Worm (Caenorhabditis elegans) whole organism, young adult: Measurements from ENCODE around the gene F43G6.10.

ENCODE experiments used
- C06A6.2 ChIP-seq: fragments of 200-800 bp; sonication (Bioruptor generic); conservative IDR thresholded peaks from 2 replicates; pipeline ENCODE4 v1.3.6; 2022; ENCODE audit warnings: missing genetic modification characterization, missing compliant biosample characterization
- F22D6.2 ChIP-seq: sonication (generic microtip); optimal IDR thresholded peaks from 2 replicates; lab custom pipeline; 2016; ENCODE audit warnings: mild to moderate bottlenecking, missing genetic modification characterization, missing compliant biosample characterization
- F49E8.2 ChIP-seq: sonication (generic microtip); optimal IDR thresholded peaks from 3 replicates; lab custom pipeline; 2017; ENCODE audit warnings: missing genetic modification characterization, mild to moderate bottlenecking, missing compliant biosample characterization, antibody characterized with exemption, moderate library complexity; ENCODE audit not compliant: insufficient read depth
- F55B11.4 ChIP-seq: sonication (generic microtip); optimal IDR thresholded peaks from 2 replicates; lab custom pipeline; 2016; ENCODE audit warnings: missing compliant biosample characterization, missing genetic modification characterization, borderline replicate concordance; ENCODE audit not compliant: insufficient read depth
- K11D2.4 ChIP-seq: fragments of 200-800 bp; sonication (Bioruptor generic); IDR thresholded peaks from 2 replicates; pipeline ENCODE4 v1.3.6; 2022; ENCODE audit warnings: missing genetic modification reagents, missing genetic modification characterization, missing compliant biosample characterization
- T26A5.8 ChIP-seq: sonication (generic microtip); optimal IDR thresholded peaks from 2 replicates; lab custom pipeline; 2016; ENCODE audit warnings: missing genetic modification characterization, missing compliant biosample characterization
- Y53G8AR.9 ChIP-seq: fragments of 200-800 bp; sonication (Bioruptor generic); conservative IDR thresholded peaks from 2 replicates; pipeline ENCODE4 v1.3.6; 2022; ENCODE audit warnings: missing genetic modification reagents, missing genetic modification characterization, missing compliant biosample characterization
- Y79H2A.3 ChIP-seq: fragments of 200-800 bp; sonication (Bioruptor generic); conservative IDR thresholded peaks from 2 replicates; pipeline ENCODE4 v1.3.6; 2022; ENCODE audit warnings: missing genetic modification reagents, missing genetic modification characterization, missing compliant biosample characterization
- Y95B8A.8 ChIP-seq: fragments of 200-800 bp; sonication (Bioruptor generic); IDR thresholded peaks from 2 replicates; pipeline ENCODE4 v1.3.6; 2022; ENCODE audit warnings: missing genetic modification reagents, missing genetic modification characterization, missing compliant biosample characterization
- ama-1 ChIP-seq, 3 experiments: fragments of 150-350 bp in 1 of 3; sonication (generic microtip) in 2 of 3; optimal IDR thresholded peaks; 2 replicates each; lab custom pipeline; 2014 to 2018; ENCODE audit warnings: missing biosample characterization in 2 of 3, missing genetic modification characterization in 2 of 3, missing genetic modification reagents in 2 of 3
- aptf-3 ChIP-seq: fragments of 200-800 bp; sonication (Bioruptor generic); IDR thresholded peaks from 2 replicates; pipeline ENCODE4 v1.3.6; 2022; ENCODE audit warnings: missing genetic modification characterization, missing compliant biosample characterization
- atf-7 ChIP-seq: sonication (generic microtip); optimal IDR thresholded peaks from 2 replicates; lab custom pipeline; 2017; ENCODE audit warnings: mild to moderate bottlenecking, missing genetic modification characterization, missing compliant biosample characterization
- bed-1 ChIP-seq: fragments of 200-800 bp; sonication (Bioruptor generic); IDR thresholded peaks from 2 replicates; pipeline ENCODE4 v1.3.6; 2022; ENCODE audit warnings: missing genetic modification reagents, missing genetic modification characterization, missing compliant biosample characterization
- ccch-3 ChIP-seq: fragments of 200-800 bp; sonication (Bioruptor generic); optimal IDR thresholded peaks from 2 replicates; lab custom pipeline; 2018; ENCODE audit warnings: mild to moderate bottlenecking, missing genetic modification characterization, missing compliant biosample characterization
- ceh-27 ChIP-seq: fragments of 200-800 bp; sonication (Bioruptor generic); optimal IDR thresholded peaks from 2 replicates; lab custom pipeline; 2018; ENCODE audit warnings: mild to moderate bottlenecking, missing genetic modification characterization, moderate library complexity, missing compliant biosample characterization
- hmg-1.2 ChIP-seq: fragments of 200-800 bp; sonication (Bioruptor generic); IDR thresholded peaks from 2 replicates; pipeline ENCODE4 v1.3.6; 2022; ENCODE audit warnings: missing genetic modification reagents, missing genetic modification characterization, missing compliant biosample characterization
- hmg-20 ChIP-seq: fragments of 200-800 bp; sonication (Bioruptor generic); IDR thresholded peaks from 2 replicates; pipeline ENCODE4 v1.3.6; 2022; ENCODE audit warnings: missing genetic modification reagents, missing genetic modification characterization, missing compliant biosample characterization
- lin-35 ChIP-seq, 3 experiments: fragments of 150-350 bp in 2 of 3; sonication (generic microtip) in 1 of 3; optimal IDR thresholded peaks; 2 replicates each; lab custom pipeline; 2014 to 2018; ENCODE audit warnings: missing biosample characterization in 3 of 3, missing genetic modification characterization in 3 of 3, missing genetic modification reagents in 3 of 3
- lir-1 ChIP-seq: fragments of 200-800 bp; sonication (Bioruptor generic); conservative IDR thresholded peaks from 2 replicates; pipeline ENCODE4 v1.3.6; 2022; ENCODE audit warnings: missing genetic modification reagents, missing genetic modification characterization, missing compliant biosample characterization
- mcd-1 ChIP-seq: fragments of 200-800 bp; sonication (Bioruptor generic); IDR thresholded peaks from 2 replicates; pipeline ENCODE4 v1.3.6; 2022; ENCODE audit warnings: missing genetic modification reagents, missing genetic modification characterization, missing compliant biosample characterization
- nfya-2 ChIP-seq: fragments of 200-800 bp; sonication (Bioruptor generic); IDR thresholded peaks from 2 replicates; pipeline ENCODE4 v1.3.6; 2022; ENCODE audit warnings: missing genetic modification reagents, missing genetic modification characterization, missing compliant biosample characterization
- nhr-179 ChIP-seq: sonication (generic microtip); optimal IDR thresholded peaks from 2 replicates; lab custom pipeline; 2016; ENCODE audit warnings: mild to moderate bottlenecking, missing genetic modification characterization, missing compliant biosample characterization
- nhr-27 ChIP-seq: fragments of 200-800 bp; sonication (Bioruptor generic); optimal IDR thresholded peaks from 2 replicates; lab custom pipeline; 2018; ENCODE audit warnings: mild to moderate bottlenecking, missing genetic modification characterization, moderate library complexity, missing compliant biosample characterization
- nhr-90 ChIP-seq: sonication (generic microtip); optimal IDR thresholded peaks from 2 replicates; lab custom pipeline; 2016; ENCODE audit warnings: missing genotype, mild to moderate bottlenecking, missing genetic modification characterization, missing compliant biosample characterization
- rcor-1 ChIP-seq: fragments of 200-800 bp; sonication (Bioruptor generic); IDR thresholded peaks from 2 replicates; pipeline ENCODE4 v1.3.6; 2022; ENCODE audit warnings: missing genetic modification reagents, missing genetic modification characterization, missing compliant biosample characterization
- rpc-1 ChIP-seq, 2 experiments: fragments of 150-350 bp in 1 of 2; sonication (generic microtip) in 1 of 2; optimal IDR thresholded peaks; 2 replicates each; lab custom pipeline; 2014 to 2018; ENCODE audit warnings: missing biosample characterization in 1 of 2, missing genetic modification characterization in 1 of 2, missing genetic modification reagents in 1 of 2, missing genotype in 1 of 2
- snpc-1.3 ChIP-seq: sonication (generic microtip); optimal IDR thresholded peaks from 2 replicates; lab custom pipeline; 2017; ENCODE audit warnings: missing genetic modification characterization, mild to moderate bottlenecking, missing compliant biosample characterization, antibody characterized with exemption, moderate library complexity, missing genotype, missing genetic modification reagents; ENCODE audit not compliant: insufficient read depth
- snpc-4 ChIP-seq, 5 experiments: fragments of 150-350 bp in 1 of 5; sonication (generic microtip) in 4 of 5; optimal IDR thresholded peaks; 2 replicates each; lab custom pipeline; 2014 to 2018; ENCODE audit warnings: missing genetic modification characterization in 5 of 5, missing biosample characterization in 3 of 5, antibody characterized with exemption in 2 of 5, mild to moderate bottlenecking in 2 of 5, missing compliant biosample characterization in 2 of 5, missing genotype in 2 of 5, moderate library complexity in 2 of 5, missing genetic modification reagents in 1 of 5
- unc-62 ChIP-seq: fragments of 150-350 bp; optimal IDR thresholded peaks from 2 replicates; lab custom pipeline; 2014; ENCODE audit warnings: missing biosample characterization, missing genetic modification reagents, missing genetic modification characterization
- zfh-2 ChIP-seq: fragments of 200-800 bp; sonication (Bioruptor generic); conservative IDR thresholded peaks from 2 replicates; pipeline ENCODE4 v1.3.6; 2022; ENCODE audit warnings: missing genetic modification reagents, missing genetic modification characterization, missing compliant biosample characterization
- ztf-28 ChIP-seq: fragments of 200-800 bp; sonication (Bioruptor generic); IDR thresholded peaks from 2 replicates; pipeline ENCODE4 v1.3.6; 2022; ENCODE audit warnings: missing genetic modification reagents, missing genetic modification characterization, missing compliant biosample characterization
- ztf-6 ChIP-seq: fragments of 200-800 bp; sonication (Bioruptor generic); IDR thresholded peaks from 2 replicates; pipeline ENCODE4 v1.3.6; 2022; ENCODE audit warnings: missing genetic modification reagents, missing genetic modification characterization, missing compliant biosample characterization

F43G6.10 gene

DNA sequence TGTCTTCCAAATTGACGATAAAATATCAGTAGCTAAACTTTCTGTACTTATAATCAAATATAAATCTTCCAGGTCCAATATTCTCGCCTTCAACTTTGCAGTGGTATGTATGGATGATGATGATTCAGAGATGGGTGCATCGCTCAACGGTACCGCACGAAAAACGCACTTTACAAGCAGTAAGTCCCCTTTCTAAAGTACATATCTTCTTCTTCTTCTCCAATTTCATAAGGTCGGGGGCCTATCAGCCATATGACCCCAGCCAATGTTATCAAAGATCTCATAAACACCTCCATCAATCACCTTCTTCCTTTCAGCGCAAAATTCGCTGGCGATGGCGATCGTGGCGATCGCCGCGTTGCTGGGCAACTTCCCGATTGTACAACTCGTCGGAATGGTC, 34.3 kb downstream of the F43G6.10 start:
- no peak for TF ChIP-seq Y79H2A.3 (GFP tag; lab: Robert Waterston, UW)
- 0 out of 2 replicates have a peak, but pooled peaks have one; percentile 26 for TF ChIP-seq Y53G8AR.9 (GFP tag; lab: Robert Waterston, UW)
- TF ChIP-seq, all 124 proteins: peak for 1

DNA sequence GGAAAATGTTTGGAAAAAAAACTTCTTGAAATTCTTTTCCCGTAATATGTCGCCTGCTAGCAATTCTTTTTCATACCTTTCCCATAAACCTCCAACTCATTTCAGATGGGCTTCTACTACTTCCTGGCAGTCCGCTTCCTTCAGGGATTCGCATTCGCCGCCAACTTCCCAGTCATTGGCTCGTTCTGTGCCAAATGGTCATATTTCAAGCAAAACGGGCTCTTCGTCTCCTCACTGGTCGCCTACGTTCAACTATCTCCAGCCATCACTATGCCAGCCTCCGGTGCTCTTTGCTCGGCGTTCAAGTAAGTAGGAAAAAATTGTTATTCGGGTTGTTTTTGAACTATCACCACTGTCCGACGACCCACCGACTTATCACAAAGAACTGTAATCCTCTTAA, 34.9 kb downstream of the F43G6.10 start:
- TF ChIP-seq Y53G8AR.9 (GFP tag; lab: Robert Waterston, UW) (0 out of 2 replicates have a peak, but pooled peaks have one; percentile 20), F49E8.2 (tag; lab: Kevin White, UChicago) (no peak)

DNA sequence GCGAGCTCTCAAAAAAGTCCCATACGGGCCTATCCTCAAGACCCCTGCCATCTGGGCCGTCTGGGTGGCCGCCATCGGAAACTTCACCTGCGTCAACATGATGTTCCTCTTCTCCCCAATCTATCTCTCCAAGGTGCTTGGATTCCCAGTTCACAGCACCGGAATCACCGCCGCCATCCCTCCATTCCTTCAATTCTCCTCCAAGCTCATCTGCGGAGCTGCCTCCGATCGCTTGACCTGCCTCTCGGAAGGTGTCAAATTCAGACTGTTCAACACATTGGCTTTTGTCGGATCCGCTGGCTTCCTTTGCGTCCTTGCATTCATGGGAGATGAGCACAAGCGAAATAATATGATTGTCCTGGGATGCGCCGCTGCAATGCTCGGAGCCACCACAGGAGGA, 35.8 kb downstream of the F43G6.10 start:
- no peak for TF ChIP-seq nhr-27
- TF ChIP-seq zfh-2 (GFP tag; lab: Robert Waterston, UW) = peak; percentile 76
- TF ChIP-seq, all 124 proteins: peak for 1

DNA sequence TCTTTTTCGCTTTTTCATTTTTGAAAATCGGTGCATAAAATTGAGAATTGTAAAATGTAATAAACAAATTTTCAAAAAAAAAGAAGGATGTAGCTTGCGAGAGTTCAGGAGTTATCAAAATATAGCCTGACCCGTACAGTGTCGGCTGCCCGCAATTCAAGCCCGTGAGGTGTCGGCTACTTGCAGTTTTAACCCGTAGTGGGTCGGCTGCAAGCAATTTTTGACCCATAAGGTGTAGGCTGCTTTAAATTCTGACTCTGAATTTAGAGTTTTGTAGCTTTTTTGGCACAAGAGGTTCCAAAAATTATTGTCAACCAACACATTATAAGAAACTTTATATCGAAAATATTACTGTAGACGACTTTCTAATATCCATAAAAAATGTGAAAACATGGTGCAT, 36.8 kb downstream of the F43G6.10 start:
- TF ChIP-seq snpc-1.3 (tag; lab: Kevin White, UChicago) (no peak), hmg-20 (GFP tag; lab: Robert Waterston, UW) (no peak), hmg-1.2 (GFP tag; lab: Robert Waterston, UW) (no peak), ztf-6 (GFP tag; lab: Robert Waterston, UW) (no peak), rpc-1 (optimal IDR thresholded peaks at IDR 0.05; lab: Kevin White, UChicago) (no peak), rpc-1 (tag; optimal IDR thresholded peaks at IDR 0.05; lab: Kevin White, UChicago) (no peak), ztf-28 (no peak), K11D2.4 (GFP tag; lab: Robert Waterston, UW) (peak; percentile 32; the same call in 1 of the 2 replicates), F49E8.2 (tag; lab: Kevin White, UChicago) (no peak), snpc-4 (GFP tag; optimal IDR thresholded peaks at IDR 0.05; lab: Kevin White, UChicago) (no peak), snpc-4 (tag; optimal IDR thresholded peaks at IDR 0.05; lab: Kevin White, UChicago) (peak; percentile 70 to 77 (median 75)), ccch-3 (GFP tag; lab: Kevin White, UChicago) (no peak), Y95B8A.8 (GFP tag; lab: Robert Waterston, UW) (0 out of 2 replicates have a peak, but pooled peaks have one; percentile 29), ceh-27 (GFP tag; lab: Kevin White, UChicago) (no peak), T26A5.8 (no peak), bed-1 (GFP tag; lab: Robert Waterston, UW) (no peak), nfya-2 (GFP tag; lab: Robert Waterston, UW) (no peak), F22D6.2 (tag; lab: Kevin White, UChicago) (no peak), lin-35 (GFP tag; optimal IDR thresholded peaks at IDR 0.05; lab: Kevin White, UChicago) (no peak), rcor-1 (GFP tag; lab: Robert Waterston, UW) (no peak), Y79H2A.3 (GFP tag; lab: Robert Waterston, UW) (no peak), unc-62 (GFP tag; lab: Kevin White, UChicago) (no peak), F55B11.4 (no peak), ama-1 (optimal IDR thresholded peaks at IDR 0.05; lab: Kevin White, UChicago) (peak; percentile 22), ama-1 (GFP tag; optimal IDR thresholded peaks at IDR 0.05; lab: Kevin White, UChicago) (no peak), lir-1 (GFP tag; lab: Robert Waterston, UW) (no peak), mcd-1 (GFP tag; lab: Robert Waterston, UW) (no peak), nhr-179 (tag; lab: Kevin White, UChicago) (no peak), C06A6.2 (GFP tag; lab: Robert Waterston, UW) (no peak), aptf-3 (GFP tag; lab: Robert Waterston, UW) (no peak), atf-7 (no peak), nhr-90 (tag; lab: Kevin White, UChicago) (no peak)
